Fruit fly (Drosophila melanogaster) whole organism: ENCODE results near the gene Cow.

Source experiments
- Dll ChIP-seq: fragments of >200 bp; optimal IDR thresholded peaks from 2 replicates; lab custom pipeline; 2017
- EcR ChIP-seq, 2 experiments: fragments of >200 bp; optimal IDR thresholded peaks; 2 replicates each; lab custom pipeline; 2017; ENCODE audit warnings: missing biosample characterization in 2 of 2, missing genetic modification characterization in 2 of 2, missing genetic modification reagents in 2 of 2
- pan ChIP-seq: fragments of >200 bp; optimal IDR thresholded peaks from 2 replicates; lab custom pipeline; 2017
- psq ChIP-seq: fragments of >200 bp; optimal IDR thresholded peaks from 2 replicates; lab custom pipeline; 2017
- usp ChIP-seq: fragments of >200 bp; optimal IDR thresholded peaks from 2 replicates; lab custom pipeline; 2017; ENCODE audit warnings: missing biosample characterization, missing genetic modification characterization, mixed read lengths

DNA sequence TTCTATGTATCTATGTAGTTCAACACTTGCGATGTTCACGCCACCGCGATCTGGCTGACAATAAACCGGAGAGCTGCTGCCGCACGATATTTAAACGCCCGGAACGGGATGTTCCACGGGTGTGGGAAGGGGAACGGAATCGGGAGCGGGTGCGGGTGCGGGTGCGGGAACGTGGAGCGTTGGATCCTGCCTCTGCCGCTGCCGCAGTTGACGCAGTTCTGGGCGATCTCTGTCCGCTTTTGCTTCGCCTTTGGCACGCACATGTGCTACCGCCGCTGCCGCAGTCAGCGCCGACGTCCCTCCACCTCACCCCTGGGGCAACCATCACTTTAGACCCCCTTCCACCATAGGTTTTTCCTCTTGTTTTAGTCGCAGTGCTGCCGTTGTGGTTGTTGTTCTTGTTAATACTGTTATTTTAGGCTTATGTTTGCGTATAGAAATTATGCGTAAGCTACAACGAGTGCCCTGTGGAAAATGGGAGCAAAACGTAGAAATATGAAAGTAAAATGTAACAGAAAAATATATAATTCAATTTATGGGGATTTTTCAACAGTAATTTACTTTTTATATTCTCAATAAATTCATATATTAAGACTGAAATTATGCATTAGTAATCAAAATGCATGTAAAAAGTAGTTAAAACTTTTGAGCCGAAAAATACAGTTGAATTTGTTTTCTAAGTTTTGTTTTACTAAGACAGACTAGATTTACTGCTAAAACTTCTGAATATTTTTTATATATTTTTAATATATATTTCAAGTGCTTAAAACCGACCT is 85.7 kb downstream of the Cow start, which contains the start of gene lmd:
- TF ChIP-seq usp (GFP tag; lab: Kevin White, UChicago) (no peak), psq (lab: Kevin White, UChicago) (no peak), Dll (lab: Kevin White, UChicago) (no peak), pan (lab: Kevin White, UChicago) (no peak), EcR (GFP tag; optimal IDR thresholded peaks at IDR 0.05; lab: Kevin White, UChicago) (no peak)
